Fruit fly (Drosophila melanogaster) whole organism, embryonic: ENCODE data around the gene Inx3.

Source experiments
- Asciz ChIP-seq: fragments of 200-800 bp; sonication (Bioruptor generic); optimal IDR thresholded peaks from 2 replicates; lab custom pipeline; 2017; ENCODE audit warnings: missing biosample characterization, mild to moderate bottlenecking, missing genetic modification characterization, missing genetic modification reagents
- B-H2 ChIP-seq: fragments of 200-800 bp; sonication (Bioruptor generic); optimal IDR thresholded peaks from 2 replicates; lab custom pipeline; 2018; ENCODE audit warnings: missing biosample characterization, mild to moderate bottlenecking, missing genetic modification characterization
- CG10209 ChIP-seq: fragments of 200-800 bp; sonication (Bioruptor generic); optimal IDR thresholded peaks from 3 replicates; lab custom pipeline; 2017; ENCODE audit warnings: missing biosample characterization, mild to moderate bottlenecking, missing genetic modification characterization, missing genetic modification reagents
- CG10979 ChIP-seq: fragments of 200-800 bp; sonication (Bioruptor generic); optimal IDR thresholded peaks from 2 replicates; lab custom pipeline; 2018; ENCODE audit warnings: missing biosample characterization, mild to moderate bottlenecking, missing genetic modification characterization, moderate library complexity
- CG11398 ChIP-seq: fragments of 200-800 bp; sonication (Bioruptor generic); optimal IDR thresholded peaks from 2 replicates; lab custom pipeline; 2016; ENCODE audit warnings: missing biosample characterization, missing genetic modification characterization
- CG11504 ChIP-seq: fragments of 200-800 bp; sonication (Bioruptor generic); optimal IDR thresholded peaks from 3 replicates; lab custom pipeline; 2019; ENCODE audit warnings: missing biosample characterization, mild to moderate bottlenecking, missing genetic modification characterization, moderate library complexity
- CG12391 ChIP-seq: fragments of 200-800 bp; sonication (Bioruptor generic); optimal IDR thresholded peaks from 3 replicates; lab custom pipeline; 2018; ENCODE audit warnings: missing biosample characterization, mild to moderate bottlenecking, missing genetic modification characterization, moderate library complexity
- CG13894 ChIP-seq: fragments of 200-800 bp; sonication (Bioruptor generic); optimal IDR thresholded peaks from 3 replicates; lab custom pipeline; 2018; ENCODE audit warnings: missing biosample characterization, mild to moderate bottlenecking, missing genetic modification characterization, moderate library complexity
- CG14965 ChIP-seq: fragments of 200-800 bp; sonication (Bioruptor generic); optimal IDR thresholded peaks from 2 replicates; lab custom pipeline; 2016; ENCODE audit warnings: missing biosample characterization, missing genetic modification characterization, borderline replicate concordance
- CG15011 ChIP-seq: fragments of 200-800 bp; sonication (Bioruptor generic); optimal IDR thresholded peaks from 3 replicates; lab custom pipeline; 2018; ENCODE audit warnings: missing biosample characterization, mild to moderate bottlenecking, missing genetic modification characterization
- CG2116 ChIP-seq: fragments of 200-800 bp; sonication (Bioruptor generic); optimal IDR thresholded peaks from 3 replicates; lab custom pipeline; 2018; ENCODE audit warnings: missing biosample characterization, mild to moderate bottlenecking, missing genetic modification characterization
- CG2889 ChIP-seq: fragments of 200-800 bp; sonication (Bioruptor generic); IDR thresholded peaks from 3 replicates; pipeline ENCODE4 v1.3.6; 2022; ENCODE audit warnings: missing biosample characterization, missing genetic modification characterization
- CG3838 ChIP-seq: fragments of 200-800 bp; sonication (Bioruptor generic); optimal IDR thresholded peaks from 3 replicates; lab custom pipeline; 2016; ENCODE audit warnings: missing biosample characterization, missing genetic modification characterization
- CG43689 ChIP-seq: fragments of 200-800 bp; sonication (Bioruptor generic); IDR thresholded peaks from 2 replicates; pipeline ENCODE4 v1.3.6; 2022; ENCODE audit warnings: missing biosample characterization, missing genetic modification characterization
- CG6254 ChIP-seq: fragments of 200-800 bp; sonication (Bioruptor generic); optimal IDR thresholded peaks from 3 replicates; lab custom pipeline; 2017; ENCODE audit warnings: mild to moderate bottlenecking, missing biosample characterization, missing genetic modification reagents, missing genetic modification characterization
- CG6813 ChIP-seq: fragments of 200-800 bp; sonication (Bioruptor generic); optimal IDR thresholded peaks from 2 replicates; lab custom pipeline; 2017; ENCODE audit warnings: missing biosample characterization, missing genetic modification characterization, mild to moderate bottlenecking, moderate library complexity, missing genetic modification reagents
- CG7963 ChIP-seq: fragments of 200-800 bp; sonication (Bioruptor generic); IDR thresholded peaks from 3 replicates; pipeline ENCODE4 v1.3.6; 2022; ENCODE audit warnings: missing biosample characterization, missing genetic modification characterization; ENCODE audit not compliant: partially characterized antibody
- D ChIP-seq, 2 experiments: fragments of 200-800 bp in 1 of 2; fragments of >200 bp in 1 of 2; sonication (Bioruptor generic) in 1 of 2; optimal IDR thresholded peaks; 2 replicates in 1 of 2; 3 replicates in 1 of 2; lab custom pipeline; 2017; ENCODE audit warnings: mild to moderate bottlenecking in 1 of 2, missing biosample characterization in 1 of 2, missing genetic modification characterization in 1 of 2, missing genetic modification reagents in 1 of 2
- Doc2 ChIP-seq: fragments of 200-800 bp; sonication (Bioruptor generic); IDR thresholded peaks from 2 replicates; pipeline ENCODE4 v1.3.6; 2022; ENCODE audit warnings: missing biosample characterization, missing genetic modification characterization
- Eip74EF ChIP-seq, 2 experiments: fragments of 200-800 bp in 1 of 2; fragments of >200 bp in 1 of 2; sonication (Bioruptor generic) in 1 of 2; optimal IDR thresholded peaks; 2 replicates each; lab custom pipeline; 2017 to 2019; ENCODE audit warnings: missing biosample characterization in 2 of 2, missing genetic modification characterization in 2 of 2, mild to moderate bottlenecking in 1 of 2, moderate library complexity in 1 of 2
- Fer2 ChIP-seq: fragments of 200-800 bp; sonication (Bioruptor generic); optimal IDR thresholded peaks from 2 replicates; lab custom pipeline; 2018; ENCODE audit warnings: missing biosample characterization, mild to moderate bottlenecking, missing genetic modification characterization, moderate library complexity
- Fer3 ChIP-seq: fragments of 200-800 bp; sonication (Bioruptor generic); optimal IDR thresholded peaks from 2 replicates; lab custom pipeline; 2018; ENCODE audit warnings: missing biosample characterization, mild to moderate bottlenecking, missing genetic modification characterization, moderate library complexity
- GATAe ChIP-seq: fragments of 200-800 bp; sonication (Bioruptor generic); conservative IDR thresholded peaks from 2 replicates; pipeline ENCODE4 v1.3.6; 2022; ENCODE audit warnings: missing biosample characterization, missing genetic modification characterization
- Gsc ChIP-seq: fragments of 200-800 bp; sonication (Bioruptor generic); IDR thresholded peaks from 2 replicates; pipeline ENCODE4 v1.3.6; 2022; ENCODE audit warnings: missing biosample characterization, missing genetic modification characterization
- Gug ChIP-seq: fragments of 200-800 bp; sonication (Bioruptor generic); IDR thresholded peaks from 4 replicates; pipeline ENCODE4 v1.3.6; 2022; ENCODE audit warnings: missing biosample characterization, missing genetic modification characterization
- HmgZ ChIP-seq: fragments of 200-800 bp; sonication (Bioruptor generic); optimal IDR thresholded peaks from 2 replicates; lab custom pipeline; 2018; ENCODE audit warnings: missing biosample characterization, mild to moderate bottlenecking, missing genetic modification characterization
- Hmr ChIP-seq: fragments of 200-800 bp; sonication (Bioruptor generic); optimal IDR thresholded peaks from 3 replicates; lab custom pipeline; 2017; ENCODE audit warnings: mild to moderate bottlenecking, missing biosample characterization, missing genetic modification reagents, missing genetic modification characterization
- Hmx ChIP-seq: fragments of 200-800 bp; sonication (Bioruptor generic); optimal IDR thresholded peaks from 2 replicates; lab custom pipeline; 2016; ENCODE audit warnings: missing biosample characterization, missing genetic modification characterization
- Med ChIP-seq: fragments of 200-800 bp; sonication (Bioruptor generic); peaks from one replicate; lab custom pipeline; 2016; ENCODE audit warnings: missing biosample characterization, missing genetic modification characterization, mild to moderate bottlenecking, inconsistent platforms, moderate library complexity
- NK7.1 ChIP-seq: fragments of 200-800 bp; sonication (Bioruptor generic); optimal IDR thresholded peaks from 3 replicates; lab custom pipeline; 2016; ENCODE audit warnings: missing biosample characterization, missing genetic modification characterization
- Nf-YB ChIP-seq: fragments of 200-800 bp; sonication (Bioruptor generic); optimal IDR thresholded peaks from 3 replicates; lab custom pipeline; 2019; ENCODE audit warnings: missing biosample characterization, mild to moderate bottlenecking, missing genetic modification characterization, moderate library complexity
- Nf-YC ChIP-seq: fragments of 200-800 bp; optimal IDR thresholded peaks from 3 replicates; lab custom pipeline; 2019; ENCODE audit warnings: missing biosample characterization, mild to moderate bottlenecking, missing genetic modification characterization, moderate library complexity
- Side ChIP-seq: fragments of 200-800 bp; sonication (Bioruptor generic); optimal IDR thresholded peaks from 2 replicates; lab custom pipeline; 2016; ENCODE audit warnings: missing biosample characterization, missing genetic modification characterization
- aop ChIP-seq: fragments of 200-800 bp; sonication (Bioruptor generic); IDR thresholded peaks from 2 replicates; pipeline ENCODE4 v1.3.6; 2022; ENCODE audit warnings: missing biosample characterization, missing genetic modification characterization
- cg ChIP-seq: fragments of 200-800 bp; sonication (Bioruptor generic); optimal IDR thresholded peaks from 3 replicates; lab custom pipeline; 2019; ENCODE audit warnings: missing biosample characterization, mild to moderate bottlenecking, missing genetic modification characterization, moderate library complexity
- ci ChIP-seq: fragments of 200-800 bp; sonication (Bioruptor generic); IDR thresholded peaks from 3 replicates; pipeline ENCODE4 v1.3.6; 2022; ENCODE audit warnings: missing biosample characterization, missing genetic modification characterization
- ftz-f1 ChIP-seq: fragments of 200-800 bp; sonication (Bioruptor generic); optimal IDR thresholded peaks from 2 replicates; lab custom pipeline; 2016; ENCODE audit warnings: missing biosample characterization, missing genetic modification characterization
- gsb-n ChIP-seq: fragments of 200-800 bp; sonication (Bioruptor generic); optimal IDR thresholded peaks from 3 replicates; lab custom pipeline; 2018; ENCODE audit warnings: missing biosample characterization, mild to moderate bottlenecking, missing genetic modification characterization
- mirr ChIP-seq: fragments of 200-800 bp; sonication (Bioruptor generic); optimal IDR thresholded peaks from 3 replicates; lab custom pipeline; 2018; ENCODE audit warnings: missing biosample characterization, mild to moderate bottlenecking, missing genetic modification characterization
- org-1 ChIP-seq: fragments of 200-800 bp; sonication (Bioruptor generic); optimal IDR thresholded peaks from 2 replicates; lab custom pipeline; 2017; ENCODE audit warnings: missing biosample characterization, missing genetic modification characterization
- sd ChIP-seq: fragments of 200-800 bp; sonication (Bioruptor generic); optimal IDR thresholded peaks from 3 replicates; lab custom pipeline; 2018; ENCODE audit warnings: missing biosample characterization, mild to moderate bottlenecking, missing genetic modification characterization, moderate library complexity
- sens-2 ChIP-seq: fragments of 200-800 bp; sonication (Bioruptor generic); IDR thresholded peaks from 2 replicates; pipeline ENCODE4 v1.3.6; 2022; ENCODE audit warnings: missing biosample characterization, missing genetic modification characterization
- slou ChIP-seq: fragments of 200-800 bp; sonication (Bioruptor generic); optimal IDR thresholded peaks from 3 replicates; lab custom pipeline; 2016; ENCODE audit warnings: missing biosample characterization, missing genetic modification characterization
- sr ChIP-seq: fragments of 200-800 bp; sonication (Bioruptor generic); IDR thresholded peaks from 3 replicates; pipeline ENCODE4 v1.3.6; 2022; ENCODE audit warnings: missing biosample characterization, missing genetic modification characterization
- ssp ChIP-seq: fragments of 200-800 bp; sonication (Bioruptor generic); IDR thresholded peaks from 2 replicates; pipeline ENCODE4 v1.3.6; 2022; ENCODE audit warnings: missing biosample characterization, missing genetic modification characterization
- tio ChIP-seq: fragments of 200-800 bp; sonication (Bioruptor generic); optimal IDR thresholded peaks from 2 replicates; lab custom pipeline; 2017; ENCODE audit warnings: missing biosample characterization, missing genetic modification characterization, inconsistent platforms
- wek ChIP-seq: fragments of 200-800 bp; sonication (Bioruptor generic); optimal IDR thresholded peaks from 3 replicates; lab custom pipeline; 2018; ENCODE audit warnings: missing biosample characterization, mild to moderate bottlenecking, missing genetic modification characterization, moderate library complexity
- yki ChIP-seq: fragments of >200 bp; optimal IDR thresholded peaks from 3 replicates; lab custom pipeline; 2018

Gene Inx3

dm6 chr3R:28830746-28831145, 28.6 kb downstream of the Inx3 start (continued):
- TF ChIP-seq CG12391 (tag; lab: Kevin White, UChicago) (peak; percentile 0), NK7.1 (GFP tag; lab: Kevin White, UChicago) (no peak), Fer3 (tag; lab: Kevin White, UChicago) (peak; percentile 23), Nf-YB (no peak)

DNA sequence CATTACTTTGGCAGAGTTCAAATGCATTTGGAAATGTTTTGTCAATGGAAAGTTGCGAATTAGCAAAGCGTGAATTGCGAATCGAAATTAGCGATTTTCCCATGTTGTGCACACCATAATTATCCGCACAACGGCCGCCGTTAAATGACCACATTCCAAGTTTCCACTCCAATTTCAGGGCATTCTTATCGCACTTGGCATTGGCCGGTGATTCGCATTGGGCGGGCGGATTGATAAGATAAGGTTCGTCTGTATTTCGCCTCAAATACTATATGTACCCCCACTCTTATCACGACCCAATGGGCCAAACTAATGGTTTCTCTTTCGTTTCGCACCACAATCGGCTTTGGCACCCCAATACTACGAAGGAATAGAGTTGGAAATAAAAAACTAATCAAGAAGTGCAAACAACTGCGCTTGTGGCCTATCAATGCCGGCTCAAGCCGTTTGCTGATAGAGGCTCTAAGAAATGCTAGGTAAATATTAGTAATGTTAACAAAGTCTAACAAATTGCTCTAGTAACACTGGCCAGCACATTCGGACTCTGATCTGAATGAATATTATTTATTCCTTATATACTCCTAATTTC, 29.9 kb downstream of the Inx3 start:
- TF ChIP-seq Doc2 (no peak), CG3838 (GFP tag; lab: Kevin White, UChicago) (no peak), CG14965 (GFP tag; lab: Kevin White, UChicago) (no peak), mirr (peak; percentile 6), gsb-n (tag; lab: Kevin White, UChicago) (no peak), org-1 (no peak), Gug (GFP tag; lab: Robert Waterston, UW) (no peak), Hmx (GFP tag; lab: Kevin White, UChicago) (no peak), B-H2 (GFP tag; lab: Kevin White, UChicago) (peak; percentile 16), CG10979 (tag; lab: Kevin White, UChicago) (no peak), CG11504 (tag; lab: Kevin White, UChicago) (no peak), ssp (GFP tag; lab: Robert Waterston, UW) (no peak), Nf-YC (tag; lab: Kevin White, UChicago) (peak; percentile 17), GATAe (GFP tag; lab: Robert Waterston, UW) (peak; percentile 90), sd (tag; lab: Kevin White, UChicago) (peak; percentile 88), CG7963 (GFP tag; lab: Robert Waterston, UW) (no peak), sens-2 (GFP tag; lab: Robert Waterston, UW) (no peak), wek (GFP tag; lab: Kevin White, UChicago) (no peak), Gsc (GFP tag; lab: Robert Waterston, UW) (no peak), CG13894 (tag; lab: Kevin White, UChicago) (no peak), Hmr (no peak), CG10209 (GFP tag; lab: Kevin White, UChicago) (no peak), CG43689 (no peak), CG11398 (GFP tag; lab: Kevin White, UChicago) (no peak), tio (GFP tag; lab: Kevin White, UChicago) (no peak), Eip74EF (GFP tag; optimal IDR thresholded peaks at IDR 0.05; lab: Kevin White, UChicago) (no peak), Side (GFP tag; lab: Kevin White, UChicago) (no peak), aop (no peak), CG6813 (peak; percentile 12), yki (no peak), CG2889 (GFP tag; lab: Robert Waterston, UW) (no peak), Asciz (GFP tag; lab: Kevin White, UChicago) (no peak), CG2116 (GFP tag; lab: Kevin White, UChicago) (no peak), CG15011 (no peak), Fer2 (tag; lab: Kevin White, UChicago) (no peak), sr (GFP tag; lab: Robert Waterston, UW) (no peak), cg (GFP tag; lab: Kevin White, UChicago) (peak; percentile 12), Med (GFP tag; lab: Kevin White, UChicago) (peak; percentile 70), slou (GFP tag; lab: Kevin White, UChicago) (no peak), ftz-f1 (GFP tag; lab: Kevin White, UChicago) (peak; percentile 27), HmgZ (peak; percentile 32), D (optimal IDR thresholded peaks at IDR 0.05; lab: Kevin White, UChicago) (no peak), D (GFP tag; optimal IDR thresholded peaks at IDR 0.05; lab: Kevin White, UChicago) (no peak), ci (peak; percentile 50; the same call in 2 of the 3 replicates), Nf-YB (no peak), CG6254 (GFP tag; lab: Kevin White, UChicago) (no peak)
